Fruit fly (Drosophila melanogaster): Measurements from ENCODE around the gene CG15715.

DNA sequence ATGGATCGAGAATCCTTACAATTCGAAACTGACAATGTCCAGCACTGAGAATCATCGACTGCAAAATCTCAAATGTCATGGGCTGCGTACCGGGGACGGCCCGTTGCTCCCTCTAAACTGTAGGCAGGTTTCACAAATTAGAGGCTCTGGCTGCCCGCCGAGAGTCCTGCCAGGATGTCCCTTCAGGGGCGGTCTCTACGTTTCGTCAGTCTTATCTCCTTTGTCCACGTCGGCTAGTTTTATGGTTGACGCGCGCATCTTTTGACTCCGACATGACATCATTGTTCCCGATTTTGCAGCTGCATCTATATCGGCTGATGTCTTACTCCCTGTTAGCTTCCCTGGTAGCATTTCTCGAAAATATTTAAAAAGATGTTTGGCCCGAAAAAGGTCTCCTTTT is 35.2 kb downstream of the CG15715 start:
- TF ChIP-seq Clk (GFP tag; optimal IDR thresholded peaks at IDR 0.05) = no peak
- no peak for TF ChIP-seq CG14711 (tag; optimal IDR thresholded peaks at IDR 0.05)
- TF ChIP-seq CG7101 (tag; optimal IDR thresholded peaks at IDR 0.05) = no peak
- no peak for TF ChIP-seq CG5204 (GFP tag; optimal IDR thresholded peaks at IDR 0.05)
- no peak for TF ChIP-seq pad (GFP tag; optimal IDR thresholded peaks at IDR 0.05)
- no peak for TF ChIP-seq CG1620 (GFP tag; optimal IDR thresholded peaks at IDR 0.05)
- no peak for TF ChIP-seq cnc (optimal IDR thresholded peaks at IDR 0.05)
- no peak for TF ChIP-seq kay (GFP tag; ENCODE audit: borderline replicate concordance)
